Fruit fly (Drosophila melanogaster) whole organism, embryonic: ENCODE data around the gene tipE.

Experiments
- Aef1 ChIP-seq: fragments of 200-800 bp; sonication (Bioruptor generic); IDR thresholded peaks from 3 replicates; pipeline ENCODE4 v1.3.6; 2022; ENCODE audit warnings: missing biosample characterization, missing genetic modification characterization
- Antp ChIP-seq: fragments of 200-800 bp; sonication (Bioruptor generic); optimal IDR thresholded peaks from 3 replicates; lab custom pipeline; 2016; ENCODE audit warnings: missing biosample characterization, missing genetic modification characterization
- Asciz ChIP-seq: fragments of 200-800 bp; sonication (Bioruptor generic); optimal IDR thresholded peaks from 2 replicates; lab custom pipeline; 2017; ENCODE audit warnings: missing biosample characterization, mild to moderate bottlenecking, missing genetic modification characterization, missing genetic modification reagents
- Bgb ChIP-seq: fragments of 200-800 bp; sonication (Bioruptor generic); IDR thresholded peaks from 2 replicates; pipeline ENCODE4 v1.3.6; 2022; ENCODE audit warnings: missing biosample characterization, missing genetic modification characterization; ENCODE audit not compliant: partially characterized antibody
- CG10147 ChIP-seq: fragments of 200-800 bp; sonication (Bioruptor generic); optimal IDR thresholded peaks from 2 replicates; lab custom pipeline; 2019; ENCODE audit warnings: missing biosample characterization, mild to moderate bottlenecking, missing genetic modification characterization, moderate library complexity
- CG1024 ChIP-seq: fragments of 200-800 bp; sonication (Bioruptor generic); IDR thresholded peaks from 2 replicates; pipeline ENCODE4 v1.3.6; 2022; ENCODE audit warnings: missing biosample characterization, missing genetic modification characterization
- CG10366 ChIP-seq: fragments of 200-800 bp; sonication (Bioruptor generic); IDR thresholded peaks from 2 replicates; pipeline ENCODE4 v1.3.6; 2022; ENCODE audit warnings: missing biosample characterization, missing genetic modification characterization
- CG10462 ChIP-seq: fragments of 200-800 bp; sonication (Bioruptor generic); optimal IDR thresholded peaks from 2 replicates; lab custom pipeline; 2016; ENCODE audit warnings: missing biosample characterization, missing genetic modification characterization
- CG11456 ChIP-seq: fragments of 200-800 bp; sonication (Bioruptor generic); IDR thresholded peaks from 3 replicates; pipeline ENCODE4 v1.3.6; 2022; ENCODE audit warnings: missing biosample characterization, missing genetic modification characterization
- CG1233 ChIP-seq: fragments of 200-800 bp; sonication (Bioruptor generic); optimal IDR thresholded peaks from 4 replicates; lab custom pipeline; 2018; ENCODE audit warnings: missing biosample characterization, mild to moderate bottlenecking, missing genetic modification characterization
- CG14710 ChIP-seq: fragments of 200-800 bp; sonication (Bioruptor generic); optimal IDR thresholded peaks from 3 replicates; lab custom pipeline; 2019; ENCODE audit warnings: missing biosample characterization, mild to moderate bottlenecking, missing genetic modification characterization, moderate library complexity
- CG15011 ChIP-seq: fragments of 200-800 bp; sonication (Bioruptor generic); optimal IDR thresholded peaks from 3 replicates; lab custom pipeline; 2018; ENCODE audit warnings: missing biosample characterization, mild to moderate bottlenecking, missing genetic modification characterization
- CG16863 ChIP-seq: fragments of 200-800 bp; sonication (Bioruptor generic); optimal IDR thresholded peaks from 3 replicates; lab custom pipeline; 2016; ENCODE audit warnings: missing biosample characterization, missing genetic modification characterization
- CG17829 ChIP-seq: fragments of 200-800 bp; optimal IDR thresholded peaks from 2 replicates; lab custom pipeline; 2019; ENCODE audit warnings: missing biosample characterization, mild to moderate bottlenecking, missing genetic modification characterization, moderate library complexity
- CG6765 ChIP-seq: fragments of 200-800 bp; sonication (Bioruptor generic); optimal IDR thresholded peaks from 3 replicates; lab custom pipeline; 2017; ENCODE audit warnings: missing biosample characterization, mild to moderate bottlenecking, missing genetic modification characterization
- CG7357 ChIP-seq: fragments of 200-800 bp; sonication (Bioruptor generic); IDR thresholded peaks from 3 replicates; pipeline ENCODE4 v1.3.6; 2022; ENCODE audit warnings: missing biosample characterization, missing genetic modification characterization
- CG7745 ChIP-seq: fragments of 200-800 bp; sonication (Bioruptor generic); optimal IDR thresholded peaks from 2 replicates; lab custom pipeline; 2018; ENCODE audit warnings: missing biosample characterization, mild to moderate bottlenecking, missing genetic modification characterization, moderate library complexity
- CG7786 ChIP-seq: fragments of 200-800 bp; sonication (Bioruptor generic); optimal IDR thresholded peaks from 2 replicates; lab custom pipeline; 2016; ENCODE audit warnings: missing biosample characterization, missing genetic modification characterization
- CG7963 ChIP-seq: fragments of 200-800 bp; sonication (Bioruptor generic); IDR thresholded peaks from 3 replicates; pipeline ENCODE4 v1.3.6; 2022; ENCODE audit warnings: missing biosample characterization, missing genetic modification characterization; ENCODE audit not compliant: partially characterized antibody
- CG8359 ChIP-seq: fragments of 200-800 bp; sonication (Bioruptor generic); optimal IDR thresholded peaks from 2 replicates; lab custom pipeline; 2017; ENCODE audit warnings: missing biosample characterization, mild to moderate bottlenecking, missing genetic modification characterization, borderline replicate concordance
- CHES-1-like ChIP-seq: fragments of 200-800 bp; sonication (Bioruptor generic); optimal IDR thresholded peaks from 2 replicates; lab custom pipeline; 2016; ENCODE audit warnings: missing biosample characterization, missing genetic modification characterization
- Chrac-16 ChIP-seq: fragments of 200-800 bp; sonication (Bioruptor generic); optimal IDR thresholded peaks from 3 replicates; lab custom pipeline; 2016; ENCODE audit warnings: missing biosample characterization, missing genetic modification characterization
- Dll ChIP-seq: fragments of 200-800 bp; sonication (Bioruptor generic); IDR thresholded peaks from 4 replicates; pipeline ENCODE4 v1.3.6; 2022; ENCODE audit warnings: missing biosample characterization, missing genetic modification characterization; ENCODE audit not compliant: partially characterized antibody
- H2.0 ChIP-seq: fragments of 200-800 bp; sonication (Bioruptor generic); IDR thresholded peaks from 2 replicates; pipeline ENCODE4 v1.3.6; 2022; ENCODE audit warnings: missing biosample characterization, missing genetic modification characterization
- Hand ChIP-seq: fragments of 200-800 bp; sonication (Bioruptor generic); optimal IDR thresholded peaks from 2 replicates; lab custom pipeline; 2017; ENCODE audit warnings: mild to moderate bottlenecking, missing biosample characterization, missing genetic modification reagents, missing genetic modification characterization
- Hr39 ChIP-seq: fragments of >200 bp; optimal IDR thresholded peaks from 2 replicates; lab custom pipeline; 2017
- Hr51 ChIP-seq, 2 experiments: fragments of 200-800 bp; sonication (Bioruptor generic); optimal IDR thresholded peaks; 2 replicates in 1 of 2; 3 replicates in 1 of 2; lab custom pipeline; 2016 to 2018; ENCODE audit warnings: missing biosample characterization in 2 of 2, missing genetic modification characterization in 2 of 2, mild to moderate bottlenecking in 1 of 2, moderate library complexity in 1 of 2
- Myb ChIP-seq: fragments of 200-800 bp; sonication (Bioruptor generic); optimal IDR thresholded peaks from 2 replicates; lab custom pipeline; 2016; ENCODE audit warnings: missing biosample characterization, missing genetic modification characterization
- Nf-YC ChIP-seq: fragments of 200-800 bp; optimal IDR thresholded peaks from 3 replicates; lab custom pipeline; 2019; ENCODE audit warnings: missing biosample characterization, mild to moderate bottlenecking, missing genetic modification characterization, moderate library complexity
- Opbp ChIP-seq: fragments of 200-800 bp; sonication (Bioruptor generic); IDR thresholded peaks from 3 replicates; pipeline ENCODE4 v1.3.6; 2022; ENCODE audit warnings: missing biosample characterization, missing genetic modification characterization; ENCODE audit not compliant: partially characterized antibody
- Sry-δ ChIP-seq: fragments of 200-800 bp; sonication (Bioruptor generic); optimal IDR thresholded peaks from 2 replicates; lab custom pipeline; 2016; ENCODE audit warnings: missing biosample characterization, missing genetic modification characterization
- ap ChIP-seq: fragments of 200-800 bp; sonication (Bioruptor generic); IDR thresholded peaks from 2 replicates; pipeline ENCODE4 v1.3.6; 2022; ENCODE audit warnings: missing biosample characterization, missing genetic modification characterization
- caup ChIP-seq: fragments of 200-800 bp; sonication (Bioruptor generic); optimal IDR thresholded peaks from 3 replicates; lab custom pipeline; 2017; ENCODE audit warnings: missing biosample characterization, mild to moderate bottlenecking, missing genetic modification characterization, moderate library complexity; ENCODE audit not compliant: severe bottlenecking
- dati ChIP-seq: fragments of 200-800 bp; sonication (Bioruptor generic); IDR thresholded peaks from 2 replicates; pipeline ENCODE4 v1.3.6; 2022; ENCODE audit warnings: missing biosample characterization, missing genetic modification characterization
- emc ChIP-seq: fragments of 200-800 bp; sonication (Bioruptor generic); optimal IDR thresholded peaks from 2 replicates; lab custom pipeline; 2016; ENCODE audit warnings: missing biosample characterization, missing genetic modification characterization
- ewg ChIP-seq: fragments of 200-800 bp; sonication (Bioruptor generic); optimal IDR thresholded peaks from 3 replicates; lab custom pipeline; 2017; ENCODE audit warnings: mild to moderate bottlenecking, missing biosample characterization, missing genetic modification reagents, missing genetic modification characterization
- exex ChIP-seq: fragments of 200-800 bp; sonication (Bioruptor generic); optimal IDR thresholded peaks from 4 replicates; lab custom pipeline; 2018; ENCODE audit warnings: missing biosample characterization, mild to moderate bottlenecking, missing genetic modification characterization, moderate library complexity
- fd102C ChIP-seq: fragments of 200-800 bp; sonication (Bioruptor generic); optimal IDR thresholded peaks from 2 replicates; lab custom pipeline; 2018; ENCODE audit warnings: missing biosample characterization, mild to moderate bottlenecking, missing genetic modification characterization, moderate library complexity
- gcm ChIP-seq: fragments of 200-800 bp; sonication (Bioruptor generic); optimal IDR thresholded peaks from 2 replicates; lab custom pipeline; 2019; ENCODE audit warnings: missing biosample characterization, mild to moderate bottlenecking, missing genetic modification characterization, moderate library complexity
- gt ChIP-seq: fragments of 200-800 bp; sonication (Bioruptor generic); IDR thresholded peaks from 2 replicates; pipeline ENCODE4 v1.3.6; 2022; ENCODE audit warnings: missing biosample characterization, missing genetic modification characterization
- her ChIP-seq: fragments of 200-800 bp; sonication (Bioruptor generic); optimal IDR thresholded peaks from 2 replicates; lab custom pipeline; 2016; ENCODE audit warnings: missing biosample characterization, missing genetic modification characterization
- hkb ChIP-seq, 2 experiments: fragments of 200-800 bp in 1 of 2; fragments of >200 bp in 1 of 2; sonication (Bioruptor generic) in 1 of 2; IDR thresholded peaks in 1 of 2; optimal IDR thresholded peaks in 1 of 2; 2 replicates each; pipeline versions ENCODE4 v1.3.6 to Lab custom; 2017 to 2022; ENCODE audit warnings: missing biosample characterization in 1 of 2, missing genetic modification characterization in 1 of 2
- inv ChIP-seq: fragments of 200-800 bp; sonication (Bioruptor generic); IDR thresholded peaks from 2 replicates; pipeline ENCODE4 v1.3.6; 2022; ENCODE audit warnings: missing biosample characterization, missing genetic modification characterization; ENCODE audit not compliant: partially characterized antibody
- jumu ChIP-seq: fragments of 200-800 bp; sonication (Bioruptor generic); optimal IDR thresholded peaks from 3 replicates; lab custom pipeline; 2016; ENCODE audit warnings: missing biosample characterization, missing genetic modification characterization
- kni ChIP-seq: fragments of 200-800 bp; sonication (Bioruptor generic); optimal IDR thresholded peaks from 3 replicates; lab custom pipeline; 2017; ENCODE audit warnings: mild to moderate bottlenecking, missing biosample characterization, missing genetic modification reagents, missing genetic modification characterization
- org-1 ChIP-seq: fragments of 200-800 bp; sonication (Bioruptor generic); optimal IDR thresholded peaks from 2 replicates; lab custom pipeline; 2017; ENCODE audit warnings: missing biosample characterization, missing genetic modification characterization
- pzg ChIP-seq: fragments of 200-800 bp; sonication (Bioruptor generic); optimal IDR thresholded peaks from 3 replicates; lab custom pipeline; 2018; ENCODE audit warnings: missing biosample characterization, mild to moderate bottlenecking, missing genetic modification characterization, moderate library complexity
- sob ChIP-seq: fragments of 200-800 bp; sonication (Bioruptor generic); IDR thresholded peaks from 2 replicates; pipeline ENCODE4 v1.3.6; 2022; ENCODE audit warnings: missing biosample characterization, missing genetic modification characterization
- sr ChIP-seq: fragments of 200-800 bp; sonication (Bioruptor generic); IDR thresholded peaks from 3 replicates; pipeline ENCODE4 v1.3.6; 2022; ENCODE audit warnings: missing biosample characterization, missing genetic modification characterization
- usp ChIP-seq: fragments of >200 bp; optimal IDR thresholded peaks from 2 replicates; lab custom pipeline; 2017; ENCODE audit warnings: missing biosample characterization, missing genetic modification characterization

The tipE gene

DNA sequence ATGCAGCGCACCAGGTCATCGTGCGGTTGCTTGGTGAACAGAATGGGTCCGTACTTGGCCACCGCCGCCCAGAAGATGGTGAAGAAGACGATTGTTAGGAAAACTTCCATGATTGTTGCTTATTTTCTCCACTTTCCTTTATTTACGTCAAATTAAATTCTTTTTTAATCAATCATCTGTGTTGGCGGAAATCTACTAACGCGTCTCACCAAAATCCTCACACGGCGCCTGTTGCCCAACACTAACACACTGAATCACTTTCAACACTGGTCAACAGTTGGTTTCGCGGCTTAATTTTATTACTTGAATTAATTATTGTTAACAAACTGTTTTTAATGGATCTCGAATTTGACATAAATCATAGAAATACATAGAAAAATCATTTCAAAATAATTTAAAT is 1.6 kb upstream of the tipE start, which contains the start of gene VhaM9.7-c:
TSS of gene VhaM9.7-c (minus strand) at position 207 of the 400 bp plus-strand sequence.
- TF ChIP-seq kni (GFP tag; lab: Kevin White, UChicago) (no peak), CG7745 (tag; lab: Kevin White, UChicago) (no peak), CG11456 (no peak), CHES-1-like (peak; percentile 53), gcm (GFP tag; lab: Kevin White, UChicago) (no peak), Chrac-16 (GFP tag; lab: Kevin White, UChicago) (peak; percentile 29), usp (GFP tag; lab: Kevin White, UChicago) (no peak), inv (no peak), CG1024 (GFP tag; lab: Robert Waterston, UW) (0 out of 2 replicates have a peak, but pooled peaks have one; percentile 7), CG7357 (GFP tag; lab: Robert Waterston, UW) (no peak), CG17829 (no peak), Myb (peak; percentile 67), CG6765 (no peak), CG14710 (peak; percentile 46), CG8359 (GFP tag; lab: Kevin White, UChicago) (no peak), gt (GFP tag; lab: Robert Waterston, UW) (no peak), sr (GFP tag; lab: Robert Waterston, UW) (no peak), ap (GFP tag; lab: Robert Waterston, UW) (no peak), Sry-δ (peak; percentile 17), jumu (GFP tag; lab: Kevin White, UChicago) (no peak), CG10462 (GFP tag; lab: Kevin White, UChicago) (no peak), ewg (peak; percentile 7), CG10366 (GFP tag; lab: Robert Waterston, UW) (no peak), dati (GFP tag; lab: Robert Waterston, UW) (no peak), sob (GFP tag; lab: Robert Waterston, UW) (peak; percentile 68), Hr39 (lab: Kevin White, UChicago) (no peak), caup (GFP tag; lab: Kevin White, UChicago) (peak; percentile 43), H2.0 (GFP tag; lab: Robert Waterston, UW) (no peak), Antp (GFP tag; lab: Kevin White, UChicago) (peak; percentile 33), Hr51 (GFP tag; optimal IDR thresholded peaks at IDR 0.05; lab: Kevin White, UChicago) (peak in 1 of 2 experiments; percentile 3), Bgb (0 out of 2 replicates have a peak, but pooled peaks have one; percentile 21), Dll (GFP tag; lab: Robert Waterston, UW) (0 out of 4 replicates have a peak, but pooled peaks have one; percentile 16), Aef1 (no peak), emc (GFP tag; lab: Kevin White, UChicago) (peak; percentile 51), org-1 (no peak), fd102C (GFP tag; lab: Kevin White, UChicago) (no peak), Hand (GFP tag; lab: Kevin White, UChicago) (no peak), Opbp (GFP tag; lab: Robert Waterston, UW) (0 out of 3 replicates have a peak, but pooled peaks have one; percentile 29), hkb (optimal IDR thresholded peaks at IDR 0.05; lab: Kevin White, UChicago) (no peak), hkb (GFP tag; IDR thresholded peaks at IDR 0.05; lab: Robert Waterston, UW) (no peak), CG1233 (GFP tag; lab: Kevin White, UChicago) (no peak), CG7963 (GFP tag; lab: Robert Waterston, UW) (no peak), CG16863 (GFP tag; lab: Kevin White, UChicago) (no peak), exex (tag; lab: Kevin White, UChicago) (no peak), CG7786 (GFP tag; lab: Kevin White, UChicago) (peak; percentile 45), Nf-YC (tag; lab: Kevin White, UChicago) (no peak), CG10147 (no peak), CG15011 (GFP tag; lab: Kevin White, UChicago) (no peak), Asciz (no peak), pzg (GFP tag; lab: Kevin White, UChicago) (peak; percentile 69), her (GFP tag; lab: Kevin White, UChicago) (peak; percentile 25)
